Worm (Caenorhabditis elegans) whole organism, early embryonic: Measurements from ENCODE around the gene gst-30.

Experiments used
- B0310.2 ChIP-seq: sonication (generic microtip); optimal IDR thresholded peaks from 2 replicates; lab custom pipeline; 2016; ENCODE audit warnings: mild to moderate bottlenecking, missing genetic modification characterization, missing compliant biosample characterization
- F13C5.2 ChIP-seq: sonication (generic microtip); optimal IDR thresholded peaks from 2 replicates; lab custom pipeline; 2017; ENCODE audit warnings: mild to moderate bottlenecking, missing genetic modification characterization, inconsistent platforms, missing compliant biosample characterization
- aly-1 ChIP-seq: sonication (generic microtip); optimal IDR thresholded peaks from 2 replicates; lab custom pipeline; 2016; ENCODE audit warnings: missing genetic modification characterization, missing compliant biosample characterization
- ama-1 ChIP-seq: fragments of 150-350 bp; optimal IDR thresholded peaks from 2 replicates; lab custom pipeline; 2014
- ceh-13 ChIP-seq: fragments of 200-800 bp; sonication (Bioruptor generic); optimal IDR thresholded peaks from 2 replicates; lab custom pipeline; 2018; ENCODE audit warnings: mild to moderate bottlenecking, missing genetic modification characterization, missing compliant biosample characterization
- ceh-36 ChIP-seq: sonication (generic microtip); optimal IDR thresholded peaks from 2 replicates; lab custom pipeline; 2016; ENCODE audit warnings: missing genetic modification characterization, inconsistent platforms, missing compliant biosample characterization
- ets-7 ChIP-seq: sonication (generic microtip); optimal IDR thresholded peaks from 2 replicates; lab custom pipeline; 2016; ENCODE audit warnings: missing genotype, missing genetic modification characterization, missing compliant biosample characterization
- flt-1 ChIP-seq: fragments of 200-800 bp; sonication (Bioruptor generic); IDR thresholded peaks from 2 replicates; pipeline ENCODE4 v1.3.6; 2022; ENCODE audit warnings: missing genetic modification characterization, missing compliant biosample characterization
- hmbx-1 ChIP-seq: sonication (generic microtip); optimal IDR thresholded peaks from 2 replicates; lab custom pipeline; 2016; ENCODE audit warnings: mild to moderate bottlenecking, missing genetic modification characterization, missing compliant biosample characterization
- hmg-4 ChIP-seq: fragments of 200-800 bp; sonication (Bioruptor generic); optimal IDR thresholded peaks from 2 replicates; lab custom pipeline; 2018; ENCODE audit warnings: mild to moderate bottlenecking, missing genetic modification characterization, missing compliant biosample characterization
- hnd-1 ChIP-seq: sonication (generic microtip); optimal IDR thresholded peaks from 2 replicates; lab custom pipeline; 2016; ENCODE audit warnings: missing genetic modification characterization, missing compliant biosample characterization
- pes-1 ChIP-seq: fragments of 200-800 bp; sonication (Bioruptor generic); IDR thresholded peaks from 2 replicates; pipeline ENCODE4 v1.3.6; 2022; ENCODE audit warnings: missing genetic modification reagents, missing genetic modification characterization, missing compliant biosample characterization
- scrt-1 ChIP-seq: fragments of 200-800 bp; sonication (Bioruptor generic); IDR thresholded peaks from 2 replicates; pipeline ENCODE4 v1.3.6; 2022; ENCODE audit warnings: missing genetic modification characterization, missing compliant biosample characterization
- sea-1 ChIP-seq: fragments of 200-800 bp; sonication (Bioruptor generic); conservative IDR thresholded peaks from 2 replicates; pipeline ENCODE4 v1.3.6; 2022; ENCODE audit warnings: missing genetic modification characterization, missing compliant biosample characterization
- tbx-11 ChIP-seq: fragments of 200-800 bp; sonication (Bioruptor generic); IDR thresholded peaks from 2 replicates; pipeline ENCODE4 v1.3.6; 2022; ENCODE audit warnings: missing genetic modification characterization, missing compliant biosample characterization
- tbx-37 ChIP-seq: fragments of 200-800 bp; sonication (Bioruptor generic); conservative IDR thresholded peaks from 2 replicates; pipeline ENCODE4 v1.3.6; 2022; ENCODE audit warnings: missing genetic modification reagents, missing genetic modification characterization, missing compliant biosample characterization
- tra-4 ChIP-seq: sonication (generic microtip); optimal IDR thresholded peaks from 2 replicates; lab custom pipeline; 2017; ENCODE audit warnings: missing genetic modification characterization, missing compliant biosample characterization

The gst-30 gene

ce11 chrII:4960690-4961089 is 25.8 kb upstream of the gst-30 start:
- TF ChIP-seq hnd-1 (tag; lab: Kevin White, UChicago) (no peak), flt-1 (GFP tag; lab: Robert Waterston, UW) (no peak), ama-1 (lab: Kevin White, UChicago) (no peak), tra-4 (tag; lab: Kevin White, UChicago) (no peak), tbx-11 (no peak), ceh-36 (no peak)

- no peak for TF ChIP-seq ets-7
- TF ChIP-seq scrt-1 = no peak
- TF ChIP-seq F13C5.2 = no peak
- TF ChIP-seq tbx-37 (GFP tag; lab: Robert Waterston, UW) = no peak
- TF ChIP-seq hnd-1 (tag; lab: Kevin White, UChicago) = no peak
- no peak for TF ChIP-seq tbx-11
- TF ChIP-seq ceh-36 = no peak
- TF ChIP-seq aly-1 (tag; lab: Kevin White, UChicago) = no peak
- no peak for TF ChIP-seq hmbx-1 (tag; lab: Kevin White, UChicago)
- no peak for TF ChIP-seq sea-1
- no peak for TF ChIP-seq hmg-4
- no peak for TF ChIP-seq pes-1 (GFP tag; lab: Robert Waterston, UW)
These were observed 24.9 kb upstream of the gst-30 start, which contains the start of gene ulp-2 for ce11 chrII:4959719-4960118. Gene ulp-2 (minus strand): TSS chrII:4959876.

- TF ChIP-seq pes-1 (GFP tag; lab: Robert Waterston, UW) (no peak; the same call in 1 of the 2 replicates), tbx-37 (GFP tag; lab: Robert Waterston, UW) (peak; percentile 54; the same call in 1 of the 2 replicates), ets-7 (peak; percentile 3), hnd-1 (tag; lab: Kevin White, UChicago) (no peak), flt-1 (GFP tag; lab: Robert Waterston, UW) (no peak), sea-1 (0 out of 2 replicates have a peak, but pooled peaks have one; percentile 23), hmbx-1 (tag; lab: Kevin White, UChicago) (no peak), F13C5.2 (peak; percentile 16), scrt-1 (no peak), aly-1 (tag; lab: Kevin White, UChicago) (no peak)
These were observed 20.5 kb upstream of the gst-30 start, which contains the start of gene pbs-3 for ce11 chrII:4955353-4955752. Gene pbs-3 (minus strand): TSS chrII:4955427.

ce11 chrII:4954099-4954959 is 19.5 kb upstream of the gst-30 start:
- TF ChIP-seq scrt-1 (no peak), ets-7 (no peak), hmg-4 (no peak), ceh-36 (no peak), hmbx-1 (tag; lab: Kevin White, UChicago) (no peak)

ce11 chrII:4953289-4953688 is 18.4 kb upstream of the gst-30 start, which contains the start of gene ndx-3:
Gene ndx-3 (plus strand): TSS chrII:4953589.
- TF ChIP-seq scrt-1 (no peak), tbx-11 (no peak), hmg-4 (no peak), hnd-1 (tag; lab: Kevin White, UChicago) (no peak), sea-1 (no peak), tra-4 (tag; lab: Kevin White, UChicago) (no peak), aly-1 (tag; lab: Kevin White, UChicago) (no peak), hmbx-1 (tag; lab: Kevin White, UChicago) (no peak), F13C5.2 (no peak), ceh-13 (GFP tag; lab: Kevin White, UChicago) (no peak)

- TF ChIP-seq sea-1 (no peak), pes-1 (GFP tag; lab: Robert Waterston, UW) (no peak), ama-1 (lab: Kevin White, UChicago) (no peak), tbx-37 (GFP tag; lab: Robert Waterston, UW) (no peak), hmbx-1 (tag; lab: Kevin White, UChicago) (no peak), ets-7 (no peak)
These were observed 14.6 kb upstream of the gst-30 start, which contains the start of the genes try-1 and zyg-12 for ce11 chrII:4949380-4949950. Gene try-1 (minus strand): TSS chrII:4949527. Gene zyg-12 (plus strand): TSS chrII:4949900.

- no peak for TF ChIP-seq ceh-36
- TF ChIP-seq hnd-1 (tag; lab: Kevin White, UChicago) = no peak
- no peak for TF ChIP-seq tbx-11
- no peak for TF ChIP-seq aly-1 (tag; lab: Kevin White, UChicago)
- TF ChIP-seq F13C5.2 = no peak
- TF ChIP-seq hmbx-1 (tag; lab: Kevin White, UChicago) = no peak
- no peak for TF ChIP-seq tra-4 (tag; lab: Kevin White, UChicago)
- no peak for TF ChIP-seq sea-1
- no peak for TF ChIP-seq ama-1 (lab: Kevin White, UChicago)
- no peak for TF ChIP-seq ceh-13 (GFP tag; lab: Kevin White, UChicago)
- TF ChIP-seq tbx-37 (GFP tag; lab: Robert Waterston, UW) = no peak
- TF ChIP-seq hmg-4 = no peak
- TF ChIP-seq B0310.2 (tag; lab: Kevin White, UChicago) = no peak
- no peak for TF ChIP-seq flt-1 (GFP tag; lab: Robert Waterston, UW)
- no peak for TF ChIP-seq ets-7
These were observed 13.3 kb upstream of the gst-30 start for ce11 chrII:4948118-4948517.

ce11 chrII:4946775-4947174 is 11.9 kb upstream of the gst-30 start:
- no peak for TF ChIP-seq tra-4 (tag; lab: Kevin White, UChicago)
- TF ChIP-seq aly-1 (tag; lab: Kevin White, UChicago) = no peak
- TF ChIP-seq tbx-11 = no peak
- no peak for TF ChIP-seq F13C5.2
